Worm (Caenorhabditis elegans) whole organism, young adult: Measurements from ENCODE around the gene arr-1.

Experiments used
- F22D6.2 ChIP-seq: sonication (generic microtip); optimal IDR thresholded peaks from 2 replicates; lab custom pipeline; 2016; ENCODE audit warnings: mild to moderate bottlenecking, missing genetic modification characterization, missing compliant biosample characterization
- F23B12.7 ChIP-seq: sonication (generic microtip); optimal IDR thresholded peaks from 2 replicates; lab custom pipeline; 2017; ENCODE audit warnings: missing genetic modification characterization, mild to moderate bottlenecking, missing compliant biosample characterization, antibody characterized with exemption, moderate library complexity; ENCODE audit not compliant: insufficient read depth
- F37B4.10 ChIP-seq: fragments of 200-800 bp; sonication (Bioruptor generic); IDR thresholded peaks from 2 replicates; pipeline ENCODE4 v1.3.6; 2022; ENCODE audit warnings: missing genetic modification characterization, missing compliant biosample characterization
- F39B2.1 ChIP-seq: fragments of 200-800 bp; sonication (Bioruptor generic); IDR thresholded peaks from 2 replicates; pipeline ENCODE4 v1.3.6; 2022; ENCODE audit warnings: missing genetic modification reagents, missing genetic modification characterization, missing compliant biosample characterization
- F49E8.2 ChIP-seq: sonication (generic microtip); optimal IDR thresholded peaks from 3 replicates; lab custom pipeline; 2017; ENCODE audit warnings: missing genetic modification characterization, mild to moderate bottlenecking, missing compliant biosample characterization, antibody characterized with exemption, moderate library complexity; ENCODE audit not compliant: insufficient read depth
- atf-7 ChIP-seq: sonication (generic microtip); optimal IDR thresholded peaks from 2 replicates; lab custom pipeline; 2017; ENCODE audit warnings: mild to moderate bottlenecking, missing genetic modification characterization, missing compliant biosample characterization
- hsf-1 ChIP-seq: fragments of 200-800 bp; sonication (Bioruptor generic); IDR thresholded peaks from 2 replicates; pipeline ENCODE4 v1.3.6; 2022; ENCODE audit warnings: missing genetic modification reagents, missing genetic modification characterization, missing compliant biosample characterization
- snpc-1.3 ChIP-seq: sonication (generic microtip); optimal IDR thresholded peaks from 2 replicates; lab custom pipeline; 2017; ENCODE audit warnings: missing genetic modification characterization, mild to moderate bottlenecking, missing compliant biosample characterization, antibody characterized with exemption, moderate library complexity, missing genotype, missing genetic modification reagents; ENCODE audit not compliant: insufficient read depth
- snpc-4 ChIP-seq, 5 experiments: fragments of 150-350 bp in 1 of 5; sonication (generic microtip) in 4 of 5; optimal IDR thresholded peaks; 2 replicates each; lab custom pipeline; 2014 to 2018; ENCODE audit warnings: missing genetic modification characterization in 5 of 5, missing biosample characterization in 3 of 5, antibody characterized with exemption in 2 of 5, mild to moderate bottlenecking in 2 of 5, missing compliant biosample characterization in 2 of 5, missing genotype in 2 of 5, moderate library complexity in 2 of 5, missing genetic modification reagents in 1 of 5
- somi-1 ChIP-seq: fragments of 200-800 bp; sonication (Bioruptor generic); optimal IDR thresholded peaks from 2 replicates; lab custom pipeline; 2018; ENCODE audit warnings: mild to moderate bottlenecking, missing genetic modification characterization, missing compliant biosample characterization
- ztf-22 ChIP-seq: fragments of 200-800 bp; sonication (Bioruptor generic); optimal IDR thresholded peaks from 2 replicates; lab custom pipeline; 2018; ENCODE audit warnings: mild to moderate bottlenecking, missing genetic modification characterization, moderate library complexity, missing compliant biosample characterization
- ztf-3 ChIP-seq: fragments of 200-800 bp; sonication (Bioruptor generic); optimal IDR thresholded peaks from 2 replicates; lab custom pipeline; 2018; ENCODE audit warnings: mild to moderate bottlenecking, missing genetic modification characterization, missing compliant biosample characterization

DNA sequence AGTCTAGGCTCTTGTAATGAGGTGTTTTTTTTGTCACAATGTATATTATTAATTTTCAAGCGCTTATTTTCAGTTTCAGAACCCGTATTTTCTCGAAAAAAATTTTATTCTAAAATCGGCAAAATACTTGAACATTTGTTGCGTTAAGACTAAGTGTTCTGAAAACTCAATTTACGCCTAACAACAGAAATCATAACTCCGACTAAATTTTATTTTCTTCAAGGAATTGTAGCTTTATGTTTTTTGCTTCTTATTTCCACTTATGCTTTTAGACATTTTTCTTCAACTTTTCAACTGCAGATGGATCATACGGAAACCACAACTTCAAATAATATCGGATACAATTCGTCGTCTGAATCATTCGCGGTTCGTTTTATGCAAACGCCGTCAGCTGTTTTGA, 17.1 kb upstream of the arr-1 start, which contains the start of gene F35H12.1:
- TF ChIP-seq ztf-22 (GFP tag; lab: Kevin White, UChicago), result no peak
- TF ChIP-seq somi-1 (GFP tag; lab: Kevin White, UChicago), result no peak
- no peak for TF ChIP-seq ztf-3 (GFP tag; lab: Kevin White, UChicago)
- no peak for TF ChIP-seq hsf-1 (GFP tag; lab: Robert Waterston, UW)
- no peak for TF ChIP-seq F49E8.2 (tag; lab: Kevin White, UChicago)
- TF ChIP-seq atf-7 (tag; lab: Kevin White, UChicago), result no peak
- TF ChIP-seq F22D6.2, result no peak
- TF ChIP-seq snpc-4 (GFP tag; optimal IDR thresholded peaks at IDR 0.05; lab: Kevin White, UChicago), result no peak
- TF ChIP-seq snpc-4 (tag; optimal IDR thresholded peaks at IDR 0.05; lab: Kevin White, UChicago), result no peak
- no peak for TF ChIP-seq F23B12.7 (tag; lab: Kevin White, UChicago)
- no peak for TF ChIP-seq snpc-1.3 (tag; lab: Kevin White, UChicago)
- TF ChIP-seq F39B2.1, result no peak
- no peak for TF ChIP-seq F37B4.10 (GFP tag; lab: Robert Waterston, UW)
